Fruit fly (Drosophila melanogaster): ENCODE results near the gene CG12025.

- TF ChIP-seq h (optimal IDR thresholded peaks at IDR 0.05) (no peak), insv (optimal IDR thresholded peaks at IDR 0.05) (no peak), psq (optimal IDR thresholded peaks at IDR 0.05) (no peak), Sin3A (optimal IDR thresholded peaks at IDR 0.05) (no peak)
Measured at dm6 chr3L:1891914-1892313, 26.7 kb downstream of the CG12025 start.

Data from Kc167 (cell line).